Fruit fly (Drosophila melanogaster) whole organism, embryonic: Measurements from ENCODE around the gene CG32271.

Experiments
- Bteb2 ChIP-seq: fragments of 200-800 bp; sonication (Bioruptor generic); optimal IDR thresholded peaks from 2 replicates; lab custom pipeline; 2016; ENCODE audit warnings: missing biosample characterization, missing genetic modification characterization
- CG10654 ChIP-seq: fragments of 200-800 bp; sonication (Bioruptor generic); optimal IDR thresholded peaks from 2 replicates; lab custom pipeline; 2016; ENCODE audit warnings: missing biosample characterization, missing genetic modification characterization
- CG11723 ChIP-seq: fragments of 200-800 bp; sonication (Bioruptor generic); optimal IDR thresholded peaks from 2 replicates; lab custom pipeline; 2017; ENCODE audit warnings: missing biosample characterization, mild to moderate bottlenecking, missing genetic modification characterization
- CG12744 ChIP-seq: fragments of 200-800 bp; sonication (Bioruptor generic); optimal IDR thresholded peaks from 2 replicates; lab custom pipeline; 2016; ENCODE audit warnings: missing biosample characterization, missing genetic modification characterization
- CG13624 ChIP-seq: fragments of 200-800 bp; sonication (Bioruptor generic); optimal IDR thresholded peaks from 2 replicates; lab custom pipeline; 2016; ENCODE audit warnings: missing biosample characterization, missing genetic modification characterization
- CG14667 ChIP-seq: fragments of 200-800 bp; sonication (Bioruptor generic); IDR thresholded peaks from 2 replicates; pipeline ENCODE4 v1.3.6; 2022; ENCODE audit warnings: missing biosample characterization, missing genetic modification characterization
- CG15601 ChIP-seq: fragments of 200-800 bp; sonication (Bioruptor generic); optimal IDR thresholded peaks from 3 replicates; lab custom pipeline; 2019; ENCODE audit warnings: missing biosample characterization, mild to moderate bottlenecking, missing genetic modification characterization, moderate library complexity
- CG17186 ChIP-seq: fragments of 200-800 bp; sonication (Bioruptor generic); optimal IDR thresholded peaks from 3 replicates; lab custom pipeline; 2017; ENCODE audit warnings: missing biosample characterization, missing genetic modification reagents, missing genetic modification characterization
- CG34224 ChIP-seq: fragments of 200-800 bp; sonication (Bioruptor generic); IDR thresholded peaks from 3 replicates; pipeline ENCODE4 v1.3.6; 2022; ENCODE audit warnings: missing biosample characterization, missing genetic modification characterization; ENCODE audit not compliant: partially characterized antibody
- CG34422 ChIP-seq: fragments of 200-800 bp; sonication (Bioruptor generic); IDR thresholded peaks from 3 replicates; pipeline ENCODE4 v1.3.6; 2022; ENCODE audit warnings: missing biosample characterization, missing genetic modification characterization
- CG4282 ChIP-seq: fragments of 200-800 bp; sonication (Bioruptor generic); optimal IDR thresholded peaks from 2 replicates; lab custom pipeline; 2016; ENCODE audit warnings: missing biosample characterization, missing genetic modification characterization
- CG6791 ChIP-seq: fragments of 200-800 bp; sonication (Bioruptor generic); IDR thresholded peaks from 3 replicates; pipeline ENCODE4 v1.3.6; 2022; ENCODE audit warnings: missing biosample characterization, missing genetic modification characterization; ENCODE audit not compliant: partially characterized antibody
- CG8924 ChIP-seq: fragments of 200-800 bp; optimal IDR thresholded peaks from 3 replicates; lab custom pipeline; 2019; ENCODE audit warnings: missing biosample characterization, mild to moderate bottlenecking, missing genetic modification characterization, moderate library complexity
- CG8944 ChIP-seq: fragments of 200-800 bp; sonication (Bioruptor generic); optimal IDR thresholded peaks from 3 replicates; lab custom pipeline; 2016; ENCODE audit warnings: missing biosample characterization, missing genetic modification characterization
- CHES-1-like ChIP-seq: fragments of 200-800 bp; sonication (Bioruptor generic); optimal IDR thresholded peaks from 2 replicates; lab custom pipeline; 2016; ENCODE audit warnings: missing biosample characterization, missing genetic modification characterization
- CoRest ChIP-seq: fragments of 200-800 bp; sonication (Bioruptor generic); optimal IDR thresholded peaks from 3 replicates; lab custom pipeline; 2018; ENCODE audit warnings: missing biosample characterization, mild to moderate bottlenecking, missing genetic modification characterization, moderate library complexity
- D19A ChIP-seq: fragments of 200-800 bp; optimal IDR thresholded peaks from 3 replicates; lab custom pipeline; 2019; ENCODE audit warnings: missing biosample characterization, mild to moderate bottlenecking, missing genetic modification characterization, moderate library complexity
- Dp ChIP-seq: fragments of 200-800 bp; sonication (Bioruptor generic); optimal IDR thresholded peaks from 2 replicates; lab custom pipeline; 2018; ENCODE audit warnings: missing biosample characterization, mild to moderate bottlenecking, missing genetic modification characterization, moderate library complexity
- Drgx ChIP-seq: fragments of 200-800 bp; sonication (Bioruptor generic); IDR thresholded peaks from 2 replicates; pipeline ENCODE4 v1.3.6; 2022; ENCODE audit warnings: missing biosample characterization, missing genetic modification characterization
- E2f2 ChIP-seq: fragments of 200-800 bp; sonication (Bioruptor generic); IDR thresholded peaks from 2 replicates; pipeline ENCODE4 v1.3.6; 2022; ENCODE audit warnings: missing biosample characterization, missing genetic modification characterization
- Ets65A ChIP-seq: fragments of 200-800 bp; sonication (Bioruptor generic); peaks from one replicate; lab custom pipeline; 2016; ENCODE audit warnings: missing biosample characterization, missing genetic modification characterization
- Fer1 ChIP-seq: fragments of 200-800 bp; sonication (Bioruptor generic); optimal IDR thresholded peaks from 2 replicates; lab custom pipeline; 2017; ENCODE audit warnings: missing biosample characterization, mild to moderate bottlenecking, missing genetic modification characterization
- Hmr ChIP-seq: fragments of 200-800 bp; sonication (Bioruptor generic); optimal IDR thresholded peaks from 3 replicates; lab custom pipeline; 2017; ENCODE audit warnings: mild to moderate bottlenecking, missing biosample characterization, missing genetic modification reagents, missing genetic modification characterization
- Lim3 ChIP-seq: fragments of 200-800 bp; sonication (Bioruptor generic); IDR thresholded peaks from 2 replicates; pipeline ENCODE4 v1.3.6; 2022; ENCODE audit warnings: missing biosample characterization, missing genetic modification characterization
- Nf-YC ChIP-seq: fragments of 200-800 bp; optimal IDR thresholded peaks from 3 replicates; lab custom pipeline; 2019; ENCODE audit warnings: missing biosample characterization, mild to moderate bottlenecking, missing genetic modification characterization, moderate library complexity
- Oaz ChIP-seq: fragments of 200-800 bp; sonication (Bioruptor generic); IDR thresholded peaks from 2 replicates; pipeline ENCODE4 v1.3.6; 2022; ENCODE audit warnings: missing biosample characterization, missing genetic modification characterization
- Opbp ChIP-seq: fragments of 200-800 bp; sonication (Bioruptor generic); IDR thresholded peaks from 3 replicates; pipeline ENCODE4 v1.3.6; 2022; ENCODE audit warnings: missing biosample characterization, missing genetic modification characterization; ENCODE audit not compliant: partially characterized antibody
- Scr ChIP-seq: fragments of 200-800 bp; sonication (Bioruptor generic); IDR thresholded peaks from 2 replicates; pipeline ENCODE4 v1.3.6; 2022; ENCODE audit warnings: missing biosample characterization, missing genetic modification characterization; ENCODE audit not compliant: partially characterized antibody
- Side ChIP-seq: fragments of 200-800 bp; sonication (Bioruptor generic); optimal IDR thresholded peaks from 2 replicates; lab custom pipeline; 2016; ENCODE audit warnings: missing biosample characterization, missing genetic modification characterization
- bsh ChIP-seq, 2 experiments: fragments of 200-800 bp; sonication (Bioruptor generic); optimal IDR thresholded peaks; 2 replicates each; lab custom pipeline; 2017 to 2018; ENCODE audit warnings: mild to moderate bottlenecking in 2 of 2, missing biosample characterization in 2 of 2, missing genetic modification characterization in 2 of 2, moderate library complexity in 1 of 2
- cas ChIP-seq: fragments of 200-800 bp; sonication (Bioruptor generic); IDR thresholded peaks from 2 replicates; pipeline ENCODE4 v1.3.6; 2022; ENCODE audit warnings: missing biosample characterization, missing genetic modification characterization
- cg ChIP-seq: fragments of 200-800 bp; sonication (Bioruptor generic); optimal IDR thresholded peaks from 3 replicates; lab custom pipeline; 2019; ENCODE audit warnings: missing biosample characterization, mild to moderate bottlenecking, missing genetic modification characterization, moderate library complexity
- dm ChIP-seq: fragments of 200-800 bp; sonication (Bioruptor generic); optimal IDR thresholded peaks from 3 replicates; lab custom pipeline; 2016; ENCODE audit warnings: missing biosample characterization, missing genetic modification characterization
- dpn ChIP-seq, 2 experiments: fragments of 200-800 bp; sonication (Bioruptor generic); optimal IDR thresholded peaks; 3 replicates each; lab custom pipeline; 2016; ENCODE audit warnings: missing biosample characterization in 2 of 2, missing genetic modification characterization in 2 of 2
- fd102C ChIP-seq: fragments of 200-800 bp; sonication (Bioruptor generic); optimal IDR thresholded peaks from 2 replicates; lab custom pipeline; 2018; ENCODE audit warnings: missing biosample characterization, mild to moderate bottlenecking, missing genetic modification characterization, moderate library complexity
- grau ChIP-seq: fragments of 200-800 bp; optimal IDR thresholded peaks from 3 replicates; lab custom pipeline; 2019; ENCODE audit warnings: missing biosample characterization, mild to moderate bottlenecking, missing genetic modification characterization, moderate library complexity
- lab ChIP-seq: fragments of 200-800 bp; sonication (Bioruptor generic); optimal IDR thresholded peaks from 3 replicates; lab custom pipeline; 2017; ENCODE audit warnings: missing biosample characterization, missing genetic modification characterization, mild to moderate bottlenecking, moderate library complexity, missing genetic modification reagents
- lbe ChIP-seq: fragments of 200-800 bp; sonication (Bioruptor generic); optimal IDR thresholded peaks from 2 replicates; lab custom pipeline; 2016; ENCODE audit warnings: missing biosample characterization, mild to moderate bottlenecking, missing genetic modification characterization
- mam ChIP-seq: fragments of 200-800 bp; sonication (Bioruptor generic); optimal IDR thresholded peaks from 3 replicates; lab custom pipeline; 2016; ENCODE audit warnings: missing biosample characterization, missing genetic modification characterization
- nmo ChIP-seq: fragments of 200-800 bp; sonication (Bioruptor generic); optimal IDR thresholded peaks from 2 replicates; lab custom pipeline; 2018; ENCODE audit warnings: missing biosample characterization, mild to moderate bottlenecking, missing genetic modification characterization, moderate library complexity
- onecut ChIP-seq: fragments of 200-800 bp; sonication (Bioruptor generic); IDR thresholded peaks from 2 replicates; pipeline ENCODE4 v1.3.6; 2022; ENCODE audit warnings: missing biosample characterization, missing genetic modification characterization
- phol ChIP-seq: fragments of 200-800 bp; sonication (Bioruptor generic); optimal IDR thresholded peaks from 3 replicates; lab custom pipeline; 2018; ENCODE audit warnings: missing biosample characterization, mild to moderate bottlenecking, missing genetic modification characterization, moderate library complexity
- run ChIP-seq: fragments of 200-800 bp; sonication (Bioruptor generic); optimal IDR thresholded peaks from 3 replicates; lab custom pipeline; 2018; ENCODE audit warnings: missing biosample characterization, mild to moderate bottlenecking, missing genetic modification characterization
- schlank ChIP-seq: fragments of 200-800 bp; sonication (Bioruptor generic); optimal IDR thresholded peaks from 2 replicates; lab custom pipeline; 2018; ENCODE audit warnings: missing biosample characterization, mild to moderate bottlenecking, missing genetic modification characterization
- shn ChIP-seq: fragments of 200-800 bp; sonication (Bioruptor generic); optimal IDR thresholded peaks from 3 replicates; lab custom pipeline; 2016; ENCODE audit warnings: missing biosample characterization, missing genetic modification characterization
- sisA ChIP-seq: fragments of 200-800 bp; sonication (Bioruptor generic); IDR thresholded peaks from 2 replicates; pipeline ENCODE4 v1.3.6; 2022; ENCODE audit warnings: missing biosample characterization, missing genetic modification characterization
- slbo ChIP-seq: fragments of 200-800 bp; sonication (Bioruptor generic); IDR thresholded peaks from 2 replicates; pipeline ENCODE4 v1.3.6; 2022; ENCODE audit warnings: missing biosample characterization, missing genetic modification characterization
- sqz ChIP-seq: fragments of 200-800 bp; sonication (Bioruptor generic); optimal IDR thresholded peaks from 3 replicates; lab custom pipeline; 2018; ENCODE audit warnings: missing biosample characterization, mild to moderate bottlenecking, missing genetic modification characterization
- ssp ChIP-seq: fragments of 200-800 bp; sonication (Bioruptor generic); IDR thresholded peaks from 2 replicates; pipeline ENCODE4 v1.3.6; 2022; ENCODE audit warnings: missing biosample characterization, missing genetic modification characterization

Gene CG32271

dm6 chr3L:3239033-3239752 is 36.2 kb upstream of the CG32271 start, which contains the start of gene CG17746 (continued):
- TF ChIP-seq bsh (GFP tag; optimal IDR thresholded peaks at IDR 0.05; lab: Kevin White, UChicago) (no peak), cas (GFP tag; lab: Robert Waterston, UW) (peak; percentile 33; the same call in 1 of the 2 replicates), CG11723 (GFP tag; lab: Kevin White, UChicago) (no peak), schlank (no peak), sqz (GFP tag; lab: Kevin White, UChicago) (peak; percentile 81), D19A (tag; lab: Kevin White, UChicago) (no peak), nmo (GFP tag; lab: Kevin White, UChicago) (peak; percentile 43), grau (tag; lab: Kevin White, UChicago) (peak; percentile 25), Opbp (GFP tag; lab: Robert Waterston, UW) (peak; percentile 80), CoRest (tag; lab: Kevin White, UChicago) (peak; percentile 60), CG34224 (GFP tag; lab: Robert Waterston, UW) (peak; percentile 59; the same call in 2 of the 3 replicates), CG17186 (GFP tag; lab: Kevin White, UChicago) (peak; percentile 83), Drgx (GFP tag; lab: Robert Waterston, UW) (no peak), CG14667 (GFP tag; lab: Robert Waterston, UW) (no peak), dpn (GFP tag; optimal IDR thresholded peaks at IDR 0.05; lab: Kevin White, UChicago) (peak; percentile 43 to 61), CG13624 (GFP tag; lab: Kevin White, UChicago) (peak; percentile 77), Lim3 (no peak), onecut (GFP tag; lab: Robert Waterston, UW) (0 out of 2 replicates have a peak, but pooled peaks have one; percentile 6), lab (GFP tag; lab: Kevin White, UChicago) (peak; percentile 40), ssp (GFP tag; lab: Robert Waterston, UW) (no peak), CG4282 (GFP tag; lab: Kevin White, UChicago) (peak; percentile 72), CG8944 (GFP tag; lab: Kevin White, UChicago) (peak; percentile 50), shn (peak; percentile 20), run (tag; lab: Kevin White, UChicago) (no peak), CG12744 (GFP tag; lab: Kevin White, UChicago) (peak; percentile 50), Scr (GFP tag; lab: Robert Waterston, UW) (peak; percentile 50), Oaz (GFP tag; lab: Robert Waterston, UW) (no peak), E2f2 (peak; percentile 99), Hmr (GFP tag; lab: Kevin White, UChicago) (peak; percentile 68), Nf-YC (peak; percentile 40), CG15601 (tag; lab: Kevin White, UChicago) (peak; percentile 53), lbe (GFP tag; lab: Kevin White, UChicago) (no peak), Dp (GFP tag; lab: Kevin White, UChicago) (peak; percentile 99), Ets65A (GFP tag; lab: Kevin White, UChicago) (peak; percentile 92), cg (no peak), slbo (peak; percentile 76), dm (peak; percentile 63), phol (tag; lab: Kevin White, UChicago) (peak; percentile 55), CG6791 (peak; percentile 67), CHES-1-like (GFP tag; lab: Kevin White, UChicago) (peak; percentile 79), fd102C (no peak), mam (GFP tag; lab: Kevin White, UChicago) (peak; percentile 76), CG10654 (GFP tag; lab: Kevin White, UChicago) (peak; percentile 47), sisA (peak; percentile 26; the same call in 1 of the 2 replicates), Fer1 (GFP tag; lab: Kevin White, UChicago) (peak; percentile 46), Side (GFP tag; lab: Kevin White, UChicago) (peak; percentile 56), CG34422 (GFP tag; lab: Robert Waterston, UW) (peak; percentile 59; the same call in 1 of the 3 replicates), Bteb2 (GFP tag; lab: Kevin White, UChicago) (peak; percentile 45), CG8924 (tag; lab: Kevin White, UChicago) (peak; percentile 10)
